Worm (Caenorhabditis elegans) whole organism, L2 larva: ENCODE results near the gene C15F1.1.

ENCODE experiments used
- aly-2 ChIP-seq: fragments of 150-350 bp; optimal IDR thresholded peaks from 2 replicates; lab custom pipeline; 2014; ENCODE audit warnings: missing biosample characterization, missing genetic modification characterization
- elt-3 ChIP-seq: sonication (generic microtip); optimal IDR thresholded peaks from 2 replicates; lab custom pipeline; 2017; ENCODE audit warnings: missing biosample characterization, missing genetic modification characterization
- lsy-2 ChIP-seq, 2 experiments: fragments of 150-350 bp in 1 of 2; sonication (generic microtip) in 1 of 2; optimal IDR thresholded peaks; 2 replicates each; lab custom pipeline; 2014 to 2017; ENCODE audit warnings: missing biosample characterization in 2 of 2, missing genetic modification characterization in 2 of 2
- mbf-1 ChIP-seq: sonication (generic microtip); optimal IDR thresholded peaks from 2 replicates; lab custom pipeline; 2017; ENCODE audit warnings: missing biosample characterization, missing genetic modification characterization
- mdl-1 ChIP-seq, 2 experiments: fragments of 150-350 bp in 1 of 2; sonication (generic microtip) in 1 of 2; optimal IDR thresholded peaks; 2 replicates each; lab custom pipeline; 2017; ENCODE audit warnings: missing biosample characterization in 2 of 2, missing genetic modification characterization in 2 of 2
- nhr-11 ChIP-seq: fragments of 150-350 bp; optimal IDR thresholded peaks from 2 replicates; lab custom pipeline; 2014; ENCODE audit warnings: missing biosample characterization, missing genetic modification characterization
- nhr-25 ChIP-seq: fragments of 150-350 bp; sonication (generic microtip); optimal IDR thresholded peaks from 3 replicates; lab custom pipeline; 2014; ENCODE audit warnings: missing biosample characterization, missing genetic modification characterization
- unc-62 ChIP-seq: fragments of 150-350 bp; optimal IDR thresholded peaks from 2 replicates; lab custom pipeline; 2014; ENCODE audit warnings: missing biosample characterization, missing genetic modification reagents, missing genetic modification characterization

ce11 chrII:7037659-7038342 lies 48.1 kb downstream of the C15F1.1 start, which contains the start of gene cin-4:
- no peak for TF ChIP-seq elt-3 (tag; lab: Kevin White, UChicago)
- no peak for TF ChIP-seq aly-2
- TF ChIP-seq lsy-2 (tag; optimal IDR thresholded peaks at IDR 0.05; lab: Kevin White, UChicago): no peak
- no peak for TF ChIP-seq nhr-25 (tag; lab: Kevin White, UChicago)
- no peak for TF ChIP-seq unc-62 (GFP tag; lab: Kevin White, UChicago)
- no peak for TF ChIP-seq nhr-11
- TF ChIP-seq mdl-1 (tag; optimal IDR thresholded peaks at IDR 0.05; lab: Kevin White, UChicago): no peak
- no peak for TF ChIP-seq mbf-1 (tag; lab: Kevin White, UChicago)
